Fruit fly (Drosophila melanogaster) whole organism, embryonic: Measurements from ENCODE around the gene CG46462.

Experiments
- Abd-B ChIP-seq: fragments of 200-800 bp; sonication (Bioruptor generic); optimal IDR thresholded peaks from 2 replicates; lab custom pipeline; 2018; ENCODE audit warnings: missing biosample characterization, mild to moderate bottlenecking, missing genetic modification characterization, moderate library complexity
- Atf-2 ChIP-seq: fragments of 200-800 bp; sonication (Bioruptor generic); optimal IDR thresholded peaks from 2 replicates; lab custom pipeline; 2016; ENCODE audit warnings: missing biosample characterization, missing genetic modification characterization
- CG10209 ChIP-seq: fragments of 200-800 bp; sonication (Bioruptor generic); optimal IDR thresholded peaks from 3 replicates; lab custom pipeline; 2017; ENCODE audit warnings: missing biosample characterization, mild to moderate bottlenecking, missing genetic modification characterization, missing genetic modification reagents
- CG10543 ChIP-seq: fragments of 200-800 bp; sonication (Bioruptor generic); optimal IDR thresholded peaks from 3 replicates; lab custom pipeline; 2017; ENCODE audit warnings: missing biosample characterization, mild to moderate bottlenecking, missing genetic modification characterization, moderate library complexity
- CG11398 ChIP-seq: fragments of 200-800 bp; sonication (Bioruptor generic); optimal IDR thresholded peaks from 2 replicates; lab custom pipeline; 2016; ENCODE audit warnings: missing biosample characterization, missing genetic modification characterization
- CG11504 ChIP-seq: fragments of 200-800 bp; sonication (Bioruptor generic); optimal IDR thresholded peaks from 3 replicates; lab custom pipeline; 2019; ENCODE audit warnings: missing biosample characterization, mild to moderate bottlenecking, missing genetic modification characterization, moderate library complexity
- CG12299 ChIP-seq: fragments of 200-800 bp; sonication (Bioruptor generic); optimal IDR thresholded peaks from 2 replicates; lab custom pipeline; 2018; ENCODE audit warnings: missing biosample characterization, mild to moderate bottlenecking, missing genetic modification characterization
- CG1233 ChIP-seq: fragments of 200-800 bp; sonication (Bioruptor generic); optimal IDR thresholded peaks from 4 replicates; lab custom pipeline; 2018; ENCODE audit warnings: missing biosample characterization, mild to moderate bottlenecking, missing genetic modification characterization
- CG12659 ChIP-seq: fragments of 200-800 bp; sonication (Bioruptor generic); optimal IDR thresholded peaks from 3 replicates; lab custom pipeline; 2017; ENCODE audit warnings: mild to moderate bottlenecking, missing biosample characterization, missing genetic modification reagents, missing genetic modification characterization
- CG12769 ChIP-seq: fragments of 200-800 bp; sonication (Bioruptor generic); optimal IDR thresholded peaks from 2 replicates; lab custom pipeline; 2019; ENCODE audit warnings: missing biosample characterization, mild to moderate bottlenecking, missing genetic modification characterization, moderate library complexity
- CG14014 ChIP-seq: fragments of 200-800 bp; sonication (Bioruptor generic); IDR thresholded peaks from 2 replicates; pipeline ENCODE4 v1.3.6; 2022; ENCODE audit warnings: missing biosample characterization, missing genetic modification characterization
- CG15696 ChIP-seq: fragments of 200-800 bp; sonication (Bioruptor generic); optimal IDR thresholded peaks from 2 replicates; lab custom pipeline; 2019; ENCODE audit warnings: missing biosample characterization, mild to moderate bottlenecking, missing genetic modification characterization, moderate library complexity
- CG16813 ChIP-seq: fragments of 200-800 bp; sonication (Bioruptor generic); IDR thresholded peaks from 3 replicates; pipeline ENCODE4 v1.3.6; 2022; ENCODE audit warnings: missing biosample characterization, missing genetic modification characterization; ENCODE audit not compliant: partially characterized antibody
- CG17802 ChIP-seq: fragments of 200-800 bp; sonication (Bioruptor generic); optimal IDR thresholded peaks from 2 replicates; lab custom pipeline; 2018; ENCODE audit warnings: missing biosample characterization, mild to moderate bottlenecking, missing genetic modification characterization, moderate library complexity
- CG2199 ChIP-seq: fragments of 200-800 bp; sonication (Bioruptor generic); IDR thresholded peaks from 3 replicates; pipeline ENCODE4 v1.3.6; 2022; ENCODE audit warnings: missing biosample characterization, missing genetic modification characterization
- CG2712 ChIP-seq: fragments of 200-800 bp; optimal IDR thresholded peaks from 3 replicates; lab custom pipeline; 2019; ENCODE audit warnings: missing biosample characterization, mild to moderate bottlenecking, missing genetic modification characterization, moderate library complexity
- CG31224 ChIP-seq: fragments of 200-800 bp; sonication (Bioruptor generic); IDR thresholded peaks from 2 replicates; pipeline ENCODE4 v1.3.6; 2022; ENCODE audit warnings: missing biosample characterization, missing genetic modification characterization
- CG31388 ChIP-seq: fragments of 200-800 bp; sonication (Bioruptor generic); optimal IDR thresholded peaks from 2 replicates; lab custom pipeline; 2016; ENCODE audit warnings: missing biosample characterization, missing genetic modification characterization
- CG33557 ChIP-seq: fragments of 200-800 bp; sonication (Bioruptor generic); optimal IDR thresholded peaks from 2 replicates; lab custom pipeline; 2019; ENCODE audit warnings: missing biosample characterization, mild to moderate bottlenecking, missing genetic modification characterization, moderate library complexity
- CG4730 ChIP-seq: fragments of 200-800 bp; sonication (Bioruptor generic); IDR thresholded peaks from 2 replicates; pipeline ENCODE4 v1.3.6; 2022; ENCODE audit warnings: missing biosample characterization, missing genetic modification characterization
- CG6175 ChIP-seq: fragments of 200-800 bp; sonication (Bioruptor generic); IDR thresholded peaks from 3 replicates; pipeline ENCODE4 v1.3.6; 2022; ENCODE audit warnings: missing biosample characterization, missing genetic modification characterization
- CG6765 ChIP-seq: fragments of 200-800 bp; sonication (Bioruptor generic); optimal IDR thresholded peaks from 3 replicates; lab custom pipeline; 2017; ENCODE audit warnings: missing biosample characterization, mild to moderate bottlenecking, missing genetic modification characterization
- CG7745 ChIP-seq: fragments of 200-800 bp; sonication (Bioruptor generic); optimal IDR thresholded peaks from 2 replicates; lab custom pipeline; 2018; ENCODE audit warnings: missing biosample characterization, mild to moderate bottlenecking, missing genetic modification characterization, moderate library complexity
- CG8281 ChIP-seq: fragments of 200-800 bp; sonication (Bioruptor generic); optimal IDR thresholded peaks from 2 replicates; lab custom pipeline; 2018; ENCODE audit warnings: missing biosample characterization, mild to moderate bottlenecking, missing genetic modification characterization, moderate library complexity
- CG8478 ChIP-seq: fragments of >200 bp; optimal IDR thresholded peaks from 2 replicates; lab custom pipeline; 2018
- CTCF ChIP-seq: fragments of 200-800 bp; sonication (Bioruptor generic); optimal IDR thresholded peaks from 2 replicates; lab custom pipeline; 2017; ENCODE audit warnings: missing biosample characterization, mild to moderate bottlenecking, missing genetic modification characterization, moderate library complexity
- CrebB ChIP-seq: fragments of 200-800 bp; sonication (Bioruptor generic); optimal IDR thresholded peaks from 3 replicates; lab custom pipeline; 2018; ENCODE audit warnings: missing biosample characterization, mild to moderate bottlenecking, missing genetic modification characterization
- D ChIP-seq, 2 experiments: fragments of 200-800 bp in 1 of 2; fragments of >200 bp in 1 of 2; sonication (Bioruptor generic) in 1 of 2; optimal IDR thresholded peaks; 2 replicates in 1 of 2; 3 replicates in 1 of 2; lab custom pipeline; 2017; ENCODE audit warnings: mild to moderate bottlenecking in 1 of 2, missing biosample characterization in 1 of 2, missing genetic modification characterization in 1 of 2, missing genetic modification reagents in 1 of 2
- Doc2 ChIP-seq: fragments of 200-800 bp; sonication (Bioruptor generic); IDR thresholded peaks from 2 replicates; pipeline ENCODE4 v1.3.6; 2022; ENCODE audit warnings: missing biosample characterization, missing genetic modification characterization
- Drgx ChIP-seq: fragments of 200-800 bp; sonication (Bioruptor generic); IDR thresholded peaks from 2 replicates; pipeline ENCODE4 v1.3.6; 2022; ENCODE audit warnings: missing biosample characterization, missing genetic modification characterization
- H15 ChIP-seq: fragments of 200-800 bp; sonication (Bioruptor generic); IDR thresholded peaks from 3 replicates; pipeline ENCODE4 v1.3.6; 2022; ENCODE audit warnings: missing biosample characterization, missing genetic modification characterization
- HHEX ChIP-seq: fragments of 200-800 bp; sonication (Bioruptor generic); optimal IDR thresholded peaks from 3 replicates; lab custom pipeline; 2017; ENCODE audit warnings: missing biosample characterization, mild to moderate bottlenecking, missing genetic modification characterization, missing genetic modification reagents
- Hand ChIP-seq: fragments of 200-800 bp; sonication (Bioruptor generic); optimal IDR thresholded peaks from 2 replicates; lab custom pipeline; 2017; ENCODE audit warnings: mild to moderate bottlenecking, missing biosample characterization, missing genetic modification reagents, missing genetic modification characterization
- NK7.1 ChIP-seq: fragments of 200-800 bp; sonication (Bioruptor generic); optimal IDR thresholded peaks from 3 replicates; lab custom pipeline; 2016; ENCODE audit warnings: missing biosample characterization, missing genetic modification characterization
- Oaz ChIP-seq: fragments of 200-800 bp; sonication (Bioruptor generic); IDR thresholded peaks from 2 replicates; pipeline ENCODE4 v1.3.6; 2022; ENCODE audit warnings: missing biosample characterization, missing genetic modification characterization
- Pdp1 ChIP-seq, 2 experiments: fragments of 200-800 bp; sonication (Bioruptor generic); optimal IDR thresholded peaks; 3 replicates each; lab custom pipeline; 2016; ENCODE audit warnings: missing biosample characterization in 2 of 2, missing genetic modification characterization in 2 of 2, mild to moderate bottlenecking in 1 of 2, moderate library complexity in 1 of 2
- Sry-δ ChIP-seq: fragments of 200-800 bp; sonication (Bioruptor generic); optimal IDR thresholded peaks from 2 replicates; lab custom pipeline; 2016; ENCODE audit warnings: missing biosample characterization, missing genetic modification characterization
- bowl ChIP-seq: fragments of 200-800 bp; sonication (Bioruptor generic); IDR thresholded peaks from 2 replicates; pipeline ENCODE4 v1.3.6; 2022; ENCODE audit warnings: missing biosample characterization, missing genetic modification characterization
- cas ChIP-seq: fragments of 200-800 bp; sonication (Bioruptor generic); IDR thresholded peaks from 2 replicates; pipeline ENCODE4 v1.3.6; 2022; ENCODE audit warnings: missing biosample characterization, missing genetic modification characterization
- caup ChIP-seq: fragments of 200-800 bp; sonication (Bioruptor generic); optimal IDR thresholded peaks from 3 replicates; lab custom pipeline; 2017; ENCODE audit warnings: missing biosample characterization, mild to moderate bottlenecking, missing genetic modification characterization, moderate library complexity; ENCODE audit not compliant: severe bottlenecking
- chm ChIP-seq: fragments of 200-800 bp; sonication (Bioruptor generic); IDR thresholded peaks from 2 replicates; pipeline ENCODE4 v1.3.6; 2022; ENCODE audit warnings: missing biosample characterization, missing genetic modification characterization
- dmrt11E ChIP-seq: fragments of 200-800 bp; sonication (Bioruptor generic); optimal IDR thresholded peaks from 3 replicates; lab custom pipeline; 2018; ENCODE audit warnings: missing biosample characterization, mild to moderate bottlenecking, missing genetic modification characterization, moderate library complexity
- fd102C ChIP-seq: fragments of 200-800 bp; sonication (Bioruptor generic); optimal IDR thresholded peaks from 2 replicates; lab custom pipeline; 2018; ENCODE audit warnings: missing biosample characterization, mild to moderate bottlenecking, missing genetic modification characterization, moderate library complexity
- fru ChIP-seq: fragments of >200 bp; optimal IDR thresholded peaks from 2 replicates; lab custom pipeline; 2017
- her ChIP-seq: fragments of 200-800 bp; sonication (Bioruptor generic); optimal IDR thresholded peaks from 2 replicates; lab custom pipeline; 2016; ENCODE audit warnings: missing biosample characterization, missing genetic modification characterization
- insv ChIP-seq, 2 experiments: fragments of 200-800 bp; sonication (Bioruptor generic); optimal IDR thresholded peaks; 3 replicates each; lab custom pipeline; 2016 to 2018; ENCODE audit warnings: missing biosample characterization in 2 of 2, missing genetic modification characterization in 2 of 2
- inv ChIP-seq: fragments of 200-800 bp; sonication (Bioruptor generic); IDR thresholded peaks from 2 replicates; pipeline ENCODE4 v1.3.6; 2022; ENCODE audit warnings: missing biosample characterization, missing genetic modification characterization; ENCODE audit not compliant: partially characterized antibody
- lbe ChIP-seq: fragments of 200-800 bp; sonication (Bioruptor generic); optimal IDR thresholded peaks from 2 replicates; lab custom pipeline; 2016; ENCODE audit warnings: missing biosample characterization, mild to moderate bottlenecking, missing genetic modification characterization
- pho ChIP-seq: fragments of 200-800 bp; sonication (Bioruptor generic); optimal IDR thresholded peaks from 2 replicates; lab custom pipeline; 2016; ENCODE audit warnings: missing biosample characterization, missing genetic modification characterization
- pzg ChIP-seq: fragments of 200-800 bp; sonication (Bioruptor generic); optimal IDR thresholded peaks from 3 replicates; lab custom pipeline; 2018; ENCODE audit warnings: missing biosample characterization, mild to moderate bottlenecking, missing genetic modification characterization, moderate library complexity
- twi ChIP-seq: fragments of 200-800 bp; optimal IDR thresholded peaks from 2 replicates; lab custom pipeline; 2019; ENCODE audit warnings: missing biosample characterization, mild to moderate bottlenecking, missing genetic modification characterization, moderate library complexity
- tx ChIP-seq: fragments of 200-800 bp; sonication (Bioruptor generic); optimal IDR thresholded peaks from 2 replicates; lab custom pipeline; 2016; ENCODE audit warnings: missing biosample characterization, missing genetic modification characterization

Gene CG46462

dm6 chr3L:19932917-19933316 is 1.4 kb downstream of the CG46462 start (continued):
- TF ChIP-seq HHEX (GFP tag; lab: Kevin White, UChicago) = peak; percentile 52
- TF ChIP-seq her (GFP tag; lab: Kevin White, UChicago) = peak; percentile 19
- TF ChIP-seq CG6175 (GFP tag; lab: Robert Waterston, UW) = peak; percentile 66; the same call in 1 of the 3 replicates
- TF ChIP-seq CG11504 (tag; lab: Kevin White, UChicago) = peak; percentile 99
- peak; percentile 8 for TF ChIP-seq CG1233 (GFP tag; lab: Kevin White, UChicago)
- no peak for TF ChIP-seq CG16813 (GFP tag; lab: Robert Waterston, UW)
- TF ChIP-seq dmrt11E (tag; lab: Kevin White, UChicago) = no peak
- no peak for TF ChIP-seq Abd-B (GFP tag; lab: Kevin White, UChicago)
- TF ChIP-seq CG31224 (GFP tag; lab: Robert Waterston, UW) = no peak
- peak; percentile 2 for TF ChIP-seq CG2712
- no peak for TF ChIP-seq pzg
- TF ChIP-seq tx = no peak
- TF ChIP-seq cas = no peak
- TF ChIP-seq CG6765 (GFP tag; lab: Kevin White, UChicago) = peak; percentile 3
- TF ChIP-seq Drgx (GFP tag; lab: Robert Waterston, UW) = 0 out of 2 replicates have a peak, but pooled peaks have one; percentile 16
- no peak for TF ChIP-seq H15 (GFP tag; lab: Robert Waterston, UW)
- TF ChIP-seq CG15696 (tag; lab: Kevin White, UChicago) = no peak
- TF ChIP-seq chm (GFP tag; lab: Robert Waterston, UW) = peak; percentile 61; the same call in 1 of the 2 replicates
- TF ChIP-seq CG33557 = no peak
- no peak for TF ChIP-seq inv (GFP tag; lab: Robert Waterston, UW)
- peak; percentile 68 for TF ChIP-seq caup
- TF ChIP-seq CG10543 (GFP tag; lab: Kevin White, UChicago) = peak; percentile 34
- no peak for TF ChIP-seq CG4730 (GFP tag; lab: Robert Waterston, UW)
- TF ChIP-seq CG11398 = no peak
- peak; percentile 18 for TF ChIP-seq CTCF (GFP tag; lab: Kevin White, UChicago)
- peak; percentile 21 for TF ChIP-seq CG12659 (GFP tag; lab: Kevin White, UChicago)
- TF ChIP-seq CG2199 (GFP tag; lab: Robert Waterston, UW) = peak; percentile 53; the same call in 1 of the 3 replicates
- no peak for TF ChIP-seq Oaz (GFP tag; lab: Robert Waterston, UW)
- TF ChIP-seq twi (tag; lab: Kevin White, UChicago) = no peak
- TF ChIP-seq CG8281 (tag; lab: Kevin White, UChicago) = peak; percentile 25
- no peak for TF ChIP-seq Sry-δ
- peak in 1 of 2 experiments; percentile 12 for TF ChIP-seq insv (GFP tag; optimal IDR thresholded peaks at IDR 0.05; lab: Kevin White, UChicago)
- no peak for TF ChIP-seq Atf-2 (GFP tag; lab: Kevin White, UChicago)
- TF ChIP-seq, all 482 proteins: peak for 155

- no peak for TF ChIP-seq Hand
- TF ChIP-seq fru (lab: Kevin White, UChicago) = no peak
- TF ChIP-seq CG17802 (tag; lab: Kevin White, UChicago) = no peak
- TF ChIP-seq Pdp1 (GFP tag; optimal IDR thresholded peaks at IDR 0.05; lab: Kevin White, UChicago) = peak in 1 of 2 experiments; percentile 32
- TF ChIP-seq CG7745 (tag; lab: Kevin White, UChicago) = no peak
- TF ChIP-seq CG8478 (lab: Kevin White, UChicago) = no peak
- TF ChIP-seq CG12299 = no peak
- no peak for TF ChIP-seq bowl (GFP tag; lab: Robert Waterston, UW)
- no peak for TF ChIP-seq D (optimal IDR thresholded peaks at IDR 0.05; lab: Kevin White, UChicago)
- TF ChIP-seq D (GFP tag; optimal IDR thresholded peaks at IDR 0.05; lab: Kevin White, UChicago) = no peak
- no peak for TF ChIP-seq CG10209 (GFP tag; lab: Kevin White, UChicago)
- TF ChIP-seq pho = no peak
- TF ChIP-seq CG14014 = no peak
- peak; percentile 65 for TF ChIP-seq CG12769 (tag; lab: Kevin White, UChicago)
- TF ChIP-seq CrebB (tag; lab: Kevin White, UChicago) = peak; percentile 15
- TF ChIP-seq lbe = no peak
- peak; percentile 46 for TF ChIP-seq CG10543 (GFP tag; lab: Kevin White, UChicago)
- TF ChIP-seq NK7.1 = no peak
- TF ChIP-seq CG31388 (GFP tag; lab: Kevin White, UChicago) = no peak
- TF ChIP-seq fd102C (GFP tag; lab: Kevin White, UChicago) = no peak
- TF ChIP-seq Doc2 (GFP tag; lab: Robert Waterston, UW) = no peak
Observed at dm6 chr3L:19939024-19939423, 7.5 kb downstream of the CG46462 start, which contains the start of gene Ac76E. Ac76E (plus strand) TSS chr3L:19939287.
